Worm (Caenorhabditis elegans) whole organism, mixed stage, embryonic: ENCODE results near the gene ubc-23.

ENCODE experiments used
- ceh-83 ChIP-seq: fragments of 200-800 bp; sonication (Bioruptor generic); optimal IDR thresholded peaks from 2 replicates; lab custom pipeline; 2018; ENCODE audit warnings: mild to moderate bottlenecking, missing genetic modification characterization, missing compliant biosample characterization
- ces-1 ChIP-seq: fragments of 150-350 bp; optimal IDR thresholded peaks from 2 replicates; lab custom pipeline; 2014; ENCODE audit warnings: missing biosample characterization, missing genetic modification reagents, missing genetic modification characterization
- elt-3 ChIP-seq: fragments of 150-350 bp; optimal IDR thresholded peaks from 2 replicates; lab custom pipeline; 2014; ENCODE audit warnings: missing biosample characterization, missing genetic modification characterization
- lin-13 ChIP-seq: fragments of 150-350 bp; optimal IDR thresholded peaks from 2 replicates; lab custom pipeline; 2014; ENCODE audit warnings: missing biosample characterization, missing genetic modification characterization
- nhr-12 ChIP-seq: fragments of 150-350 bp; optimal IDR thresholded peaks from 2 replicates; lab custom pipeline; 2014; ENCODE audit warnings: missing biosample characterization, missing genetic modification characterization
- nhr-237 ChIP-seq: fragments of 150-350 bp; optimal IDR thresholded peaks from 2 replicates; lab custom pipeline; 2014; ENCODE audit warnings: missing biosample characterization, missing genetic modification characterization
- pha-4 ChIP-seq: fragments of 150-350 bp; optimal IDR thresholded peaks from 2 replicates; lab custom pipeline; 2018; ENCODE audit warnings: missing biosample characterization, missing genetic modification reagents, missing genetic modification characterization
- snpc-4 ChIP-seq: fragments of 150-350 bp; optimal IDR thresholded peaks from 2 replicates; lab custom pipeline; 2014; ENCODE audit warnings: missing biosample characterization, missing genetic modification characterization
- unc-120 ChIP-seq: sonication (generic microtip); optimal IDR thresholded peaks from 2 replicates; lab custom pipeline; 2017; ENCODE audit warnings: missing genetic modification characterization, missing compliant biosample characterization; ENCODE audit not compliant: poor library complexity, severe bottlenecking
- unc-62 ChIP-seq: fragments of 150-350 bp; optimal IDR thresholded peaks from 2 replicates; lab custom pipeline; 2014; ENCODE audit warnings: missing biosample characterization, missing genetic modification reagents, missing genetic modification characterization

DNA sequence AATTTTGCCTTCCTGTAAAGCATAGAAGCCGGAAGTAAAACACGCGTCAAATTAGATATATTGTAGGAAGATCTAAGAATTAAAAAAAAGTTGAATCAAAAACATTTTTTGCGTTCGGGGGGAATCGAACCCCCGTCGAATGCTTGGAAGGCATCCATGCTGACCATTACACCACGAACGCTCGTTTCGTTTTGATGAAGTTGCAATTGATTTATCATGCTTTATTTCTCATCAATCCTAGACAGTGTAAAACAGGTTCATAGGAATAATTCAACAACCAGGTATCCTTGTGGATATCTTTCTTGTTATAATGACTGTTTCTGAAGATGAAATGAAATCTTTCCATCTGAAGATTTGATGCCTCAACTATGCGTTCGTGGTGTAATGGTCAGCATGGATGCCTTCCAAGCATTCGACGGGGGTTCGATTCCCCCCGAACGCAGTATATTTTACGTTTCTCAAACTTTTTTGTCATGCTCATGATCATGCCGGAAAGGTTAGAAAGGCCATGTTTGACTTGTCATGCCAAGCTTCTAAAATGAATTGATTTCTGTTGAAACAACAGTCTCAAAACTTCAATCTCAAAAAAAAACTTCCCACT, 24.2 kb upstream of the ubc-23 start:
- no peak for TF ChIP-seq unc-62 (GFP tag; lab: Kevin White, UChicago)
- TF ChIP-seq elt-3 (tag; lab: Kevin White, UChicago): no peak
- TF ChIP-seq unc-120 (tag; lab: Kevin White, UChicago): no peak
- no peak for TF ChIP-seq pha-4 (tag; lab: Kevin White, UChicago)
- TF ChIP-seq nhr-12 (tag; lab: Kevin White, UChicago): no peak
- TF ChIP-seq ceh-83 (GFP tag; lab: Kevin White, UChicago): no peak
- TF ChIP-seq lin-13 (tag; lab: Kevin White, UChicago): no peak
- TF ChIP-seq snpc-4 (tag; lab: Kevin White, UChicago): no peak
- TF ChIP-seq nhr-237 (tag; lab: Kevin White, UChicago): no peak
- TF ChIP-seq ces-1: no peak
